Worm (Caenorhabditis elegans) whole organism, mixed stage, embryonic: ENCODE measurements around the gene pdf-1.

Experiments
- bed-3 ChIP-seq: fragments of 200-800 bp; sonication (Bioruptor generic); optimal IDR thresholded peaks from 3 replicates; lab custom pipeline; 2018; ENCODE audit warnings: mild to moderate bottlenecking, missing genetic modification characterization, moderate library complexity, missing compliant biosample characterization
- drap-1 ChIP-seq: fragments of 200-800 bp; sonication (Bioruptor generic); optimal IDR thresholded peaks from 3 replicates; lab custom pipeline; 2018; ENCODE audit warnings: mild to moderate bottlenecking, missing genetic modification characterization, missing compliant biosample characterization
- lsy-2 ChIP-seq: fragments of 150-350 bp; optimal IDR thresholded peaks from 2 replicates; lab custom pipeline; 2014; ENCODE audit warnings: missing biosample characterization, missing genetic modification characterization
- nhr-237 ChIP-seq: fragments of 150-350 bp; optimal IDR thresholded peaks from 2 replicates; lab custom pipeline; 2014; ENCODE audit warnings: missing biosample characterization, missing genetic modification characterization
- unc-62 ChIP-seq: fragments of 150-350 bp; optimal IDR thresholded peaks from 2 replicates; lab custom pipeline; 2014; ENCODE audit warnings: missing biosample characterization, missing genetic modification reagents, missing genetic modification characterization
- ztf-11 ChIP-seq: fragments of 150-350 bp; optimal IDR thresholded peaks from 2 replicates; lab custom pipeline; 2014; ENCODE audit warnings: missing biosample characterization, missing genetic modification characterization

- TF ChIP-seq nhr-237 (tag; lab: Kevin White, UChicago) (no peak), lsy-2 (no peak), unc-62 (GFP tag; lab: Kevin White, UChicago) (no peak), ztf-11 (no peak), bed-3 (GFP tag; lab: Kevin White, UChicago) (no peak), drap-1 (GFP tag; lab: Kevin White, UChicago) (no peak)
These were observed 35.6 kb upstream of the pdf-1 start for ce11 chrIII:6947896-6948295.
